Worm (Caenorhabditis elegans): Measurements from ENCODE around the gene irld-47.

irld-47 gene

ce11 chrII:7860221-7860928 is 38.0 kb upstream of the irld-47 start, which contains the start of gene lin-5 (continued):
- no peak for TF ChIP-seq lin-15B (tag; optimal IDR thresholded peaks at IDR 0.05)
- TF ChIP-seq mxl-3 (GFP tag; optimal IDR thresholded peaks at IDR 0.05) = peak; percentile 27
- TF ChIP-seq ceh-82 (tag; optimal IDR thresholded peaks at IDR 0.05) = no peak
- TF ChIP-seq hlh-11 (tag; optimal IDR thresholded peaks at IDR 0.05) = no peak
- no peak for TF ChIP-seq Y75B8A.6 (GFP tag; IDR thresholded peaks at IDR 0.05)

- TF ChIP-seq nhr-25 (tag; optimal IDR thresholded peaks at IDR 0.05; ENCODE audit: borderline replicate concordance, insufficient read depth) = no peak
- peak; percentile 13 for TF ChIP-seq aha-1 (tag)
Observed at ce11 chrII:7858101-7858500, 35.7 kb upstream of the irld-47 start, which contains the start of gene sds-22. Gene sds-22, plus strand, starts transcription at chrII:7858401.

DNA sequence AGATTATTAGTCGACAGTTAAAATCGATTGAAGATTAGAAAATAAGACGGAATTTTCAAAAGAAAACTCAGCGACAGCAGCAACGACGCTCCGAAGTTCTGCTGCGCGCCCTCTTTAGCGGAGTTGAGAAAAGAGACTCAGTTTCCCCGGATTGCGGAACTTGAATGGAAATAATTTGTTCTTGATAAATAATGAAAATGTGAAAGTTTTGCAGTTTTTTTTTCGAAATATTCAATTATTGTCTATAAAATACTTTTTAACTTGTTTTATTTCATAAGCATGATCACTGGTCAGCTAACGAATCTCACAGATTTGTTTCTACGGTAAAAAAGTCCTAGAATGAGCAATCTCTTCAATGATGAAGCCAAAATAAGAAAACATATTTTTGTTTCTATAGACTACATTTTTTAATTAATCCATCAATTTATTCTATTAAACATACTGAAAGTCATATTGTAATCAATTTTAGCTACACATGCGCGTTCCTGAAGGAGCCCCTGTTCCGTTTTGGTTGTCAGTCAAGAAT is 35.2 kb upstream of the irld-47 start, which contains the start of the genes cec-3 and T09A5.15:
TSS of gene cec-3 (minus strand) at position 116 of the 526 bp plus-strand sequence.
TSS of gene T09A5.15 (plus strand) at position 476 of the 526 bp plus-strand sequence.
- no peak for TF ChIP-seq daf-16 (GFP tag; optimal IDR thresholded peaks at IDR 0.05)
- no peak for TF ChIP-seq daf-16 (tag; optimal IDR thresholded peaks at IDR 0.05)
- TF ChIP-seq egl-43 (GFP tag; IDR thresholded peaks at IDR 0.05) = no peak
- no peak for TF ChIP-seq duxl-1 (tag; optimal IDR thresholded peaks at IDR 0.05; ENCODE audit: poor library complexity)
- no peak for TF ChIP-seq lin-38 (GFP tag; IDR thresholded peaks at IDR 0.05)
- no peak for TF ChIP-seq gei-8 (GFP tag; optimal IDR thresholded peaks at IDR 0.05)
- no peak for TF ChIP-seq Y105C5A.15 (GFP tag; IDR thresholded peaks at IDR 0.05)
- TF ChIP-seq nhr-10 (tag; optimal IDR thresholded peaks at IDR 0.05) = no peak
- no peak for TF ChIP-seq zfp-2 (tag; optimal IDR thresholded peaks at IDR 0.05)
- TF ChIP-seq F44E2.7 (GFP tag; IDR thresholded peaks at IDR 0.05) = no peak
- TF ChIP-seq fos-1 (tag; optimal IDR thresholded peaks at IDR 0.05) = no peak
- TF ChIP-seq D1046.2 (GFP tag; IDR thresholded peaks at IDR 0.05) = no peak
- no peak for TF ChIP-seq nhr-102 (tag; optimal IDR thresholded peaks at IDR 0.05)
- TF ChIP-seq mdl-1 (tag; optimal IDR thresholded peaks at IDR 0.05) = no peak
- TF ChIP-seq jun-1 (tag; optimal IDR thresholded peaks at IDR 0.05) = no peak
- no peak for TF ChIP-seq mxl-3 (GFP tag; optimal IDR thresholded peaks at IDR 0.05)
- no peak for TF ChIP-seq F37D6.2 (tag; optimal IDR thresholded peaks at IDR 0.05)
- TF ChIP-seq hif-1 (tag; optimal IDR thresholded peaks at IDR 0.05) = peak in 1 of 2 experiments; percentile 66
- peak; percentile 98 for TF ChIP-seq T20F7.1 (GFP tag; optimal IDR thresholded peaks at IDR 0.05)
- TF ChIP-seq rbr-2 (tag; optimal IDR thresholded peaks at IDR 0.05) = peak; percentile 28
- no peak for TF ChIP-seq arid-1 (GFP tag; conservative IDR thresholded peaks at IDR 0.05)
- no peak for TF ChIP-seq snpc-1.2 (GFP tag; IDR thresholded peaks at IDR 0.05)
- peak; percentile 4 for TF ChIP-seq hlh-30 (tag; optimal IDR thresholded peaks at IDR 0.05; ENCODE audit: insufficient read depth)
- no peak for TF ChIP-seq attf-4 (tag; optimal IDR thresholded peaks at IDR 0.05)
- TF ChIP-seq lin-15B (tag; optimal IDR thresholded peaks at IDR 0.05) = no peak
- no peak for TF ChIP-seq lim-7 (GFP tag; IDR thresholded peaks at IDR 0.05)
- TF ChIP-seq ceh-20 (GFP tag; IDR thresholded peaks at IDR 0.05) = no peak
- TF ChIP-seq dve-1 (tag; optimal IDR thresholded peaks at IDR 0.05; ENCODE audit: insufficient read depth) = peak; percentile 28
- TF ChIP-seq sdz-12 (GFP tag; optimal IDR thresholded peaks at IDR 0.05) = no peak
- TF ChIP-seq F10B5.3 (tag; optimal IDR thresholded peaks at IDR 0.05) = no peak
- TF ChIP-seq ztf-11 (tag; optimal IDR thresholded peaks at IDR 0.05) = no peak
- no peak for TF ChIP-seq ZK546.5 (tag; optimal IDR thresholded peaks at IDR 0.05)
- TF ChIP-seq dpl-1 (GFP tag; optimal IDR thresholded peaks at IDR 0.05) = peak; percentile 52
- no peak for TF ChIP-seq R02D3.7 (tag; optimal IDR thresholded peaks at IDR 0.05)
- TF ChIP-seq unc-62 (GFP tag; optimal IDR thresholded peaks at IDR 0.05 in 1 of 2) = no peak
- TF ChIP-seq unc-62 (tag; optimal IDR thresholded peaks at IDR 0.05) = no peak
- TF ChIP-seq nhr-111 (GFP tag; optimal IDR thresholded peaks at IDR 0.05) = no peak
- TF ChIP-seq lin-29 (GFP tag; IDR thresholded peaks at IDR 0.05) = no peak
- TF ChIP-seq F26F4.8 (GFP tag; conservative IDR thresholded peaks at IDR 0.05) = no peak
- no peak for TF ChIP-seq lin-13 (GFP tag; optimal IDR thresholded peaks at IDR 0.05)
- TF ChIP-seq ama-1 (optimal IDR thresholded peaks at IDR 0.05) = no peak
- no peak for TF ChIP-seq zag-1 (tag; optimal IDR thresholded peaks at IDR 0.05)
